Worm (Caenorhabditis elegans) whole organism, L4/young adult: ENCODE measurements around the gene H03G16.1.

Source experiments
- W03F9.2 ChIP-seq: fragments of 150-350 bp; optimal IDR thresholded peaks from 2 replicates; lab custom pipeline; 2014; ENCODE audit warnings: missing biosample characterization, missing genetic modification characterization
- him-1 ChIP-seq: sonication (generic microtip); optimal IDR thresholded peaks from 2 replicates; lab custom pipeline; 2016; ENCODE audit warnings: missing genotype, missing genetic modification reagents, missing genetic modification characterization, missing compliant biosample characterization

DNA sequence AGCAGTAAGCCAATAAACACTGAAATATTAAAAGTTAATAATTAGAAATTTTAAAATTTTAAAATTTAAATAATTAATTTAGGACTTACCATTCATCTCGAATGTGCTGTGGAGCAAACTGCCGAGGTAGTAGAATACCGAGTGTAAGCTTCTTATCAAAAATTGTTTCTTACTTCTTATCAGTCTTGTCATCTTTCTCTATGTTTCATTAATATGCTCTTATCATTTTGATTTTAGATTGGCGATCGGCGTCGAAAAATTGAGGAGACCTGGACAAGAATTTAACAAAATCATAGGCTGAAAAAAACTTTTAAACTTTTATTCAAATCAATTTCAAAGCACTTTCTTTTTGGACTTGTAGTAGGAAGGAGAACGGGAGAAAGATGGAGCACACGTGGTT, 44.1 kb downstream of the H03G16.1 start, which contains the start of gene F09B12.3:
- TF ChIP-seq him-1 (tag; lab: Kevin White, UChicago) (no peak), W03F9.2 (tag; lab: Kevin White, UChicago) (no peak)
